Fruit fly (Drosophila melanogaster): ENCODE results near the gene CG16965.
A peak's percentile ranks its signal among the peaks of the same experiment; 100 is the strongest.

dm6 chr2L:12010100-12010876, 28.9 kb downstream of the CG16965 start:
- TF ChIP-seq usp (GFP tag; optimal IDR thresholded peaks at IDR 0.05), result no peak
- no peak for TF ChIP-seq CG8478 (optimal IDR thresholded peaks at IDR 0.05)
- no peak for TF ChIP-seq pan (optimal IDR thresholded peaks at IDR 0.05)
- TF ChIP-seq psq (optimal IDR thresholded peaks at IDR 0.05), result no peak
- no peak for TF ChIP-seq Dll (optimal IDR thresholded peaks at IDR 0.05)
- TF ChIP-seq EcR (GFP tag; optimal IDR thresholded peaks at IDR 0.05), result peak in 1 of 2 experiments; percentile 54

Data from whole organism.